4 worm cellular contexts compared by ENCODE assay signal in the genomic region with DNA sequence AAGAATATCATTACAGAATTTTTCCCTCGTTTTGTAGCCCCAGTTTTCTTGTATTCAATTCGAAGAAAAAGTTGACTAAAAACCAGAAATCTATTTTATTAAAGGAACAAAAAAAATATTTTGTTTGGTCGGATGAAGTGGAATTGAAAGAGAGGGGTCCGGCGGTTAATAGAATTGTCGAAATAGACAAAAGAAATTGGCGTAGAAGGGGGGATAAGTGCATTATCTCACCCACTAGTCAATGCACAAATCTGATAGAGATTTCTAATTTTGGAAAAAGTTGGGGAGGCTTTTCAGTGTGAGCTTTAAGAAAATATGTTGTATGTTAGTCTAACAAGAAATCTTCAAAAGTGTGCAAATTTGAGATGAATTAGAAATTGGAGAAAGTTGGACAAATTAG.
TF ChIP-seq lines count a peak whose summit lies in the region.

No protein-coding gene starts in this region.

TF ChIP-seq in whole organism, L1 larva, 84 proteins besides CTCF, POLR2A, EP300 and RAD21:
- no peak for TF ChIP-seq unc-130 (tag; optimal IDR thresholded peaks at IDR 0.05; lab: Kevin White, UChicago)
- no peak for TF ChIP-seq nhr-84 (tag; optimal IDR thresholded peaks at IDR 0.05; lab: Kevin White, UChicago)
- TF ChIP-seq unc-62 (GFP tag; optimal IDR thresholded peaks at IDR 0.05; lab: Kevin White, UChicago), result no peak
- no peak for TF ChIP-seq ces-1 (GFP tag; optimal IDR thresholded peaks at IDR 0.05; lab: Kevin White, UChicago)
- TF ChIP-seq C04F5.9 (tag; optimal IDR thresholded peaks at IDR 0.05; lab: Kevin White, UChicago), result no peak
- no peak for TF ChIP-seq nhr-47 (tag; optimal IDR thresholded peaks at IDR 0.05; lab: Kevin White, UChicago)
- TF ChIP-seq dsc-1 (tag; optimal IDR thresholded peaks at IDR 0.05; lab: Kevin White, UChicago), result no peak
- peak; percentile 5 for TF ChIP-seq nhr-71 (tag; optimal IDR thresholded peaks at IDR 0.05; lab: Kevin White, UChicago)
- TF ChIP-seq tbx-2 (tag; optimal IDR thresholded peaks at IDR 0.05; lab: Kevin White, UChicago), result peak; percentile 21
- peak in 1 of 2 experiments; percentile 16 for TF ChIP-seq ztf-11 (tag; optimal IDR thresholded peaks at IDR 0.05; lab: Kevin White, UChicago)
- peak; percentile 65 for TF ChIP-seq lin-14 (GFP tag; optimal IDR thresholded peaks at IDR 0.05; lab: Kevin White, UChicago)

TF ChIP-seq in whole organism, L4 larva, 104 proteins besides CTCF, POLR2A, EP300 and RAD21:
- TF ChIP-seq ZK337.2 (GFP tag; IDR thresholded peaks at IDR 0.05; lab: Robert Waterston, UW) (no peak), ces-1 (GFP tag; optimal IDR thresholded peaks at IDR 0.05; lab: Kevin White, UChicago) (peak; percentile 80), daf-12 (tag; optimal IDR thresholded peaks at IDR 0.05; lab: Kevin White, UChicago) (no peak), nhr-10 (tag; optimal IDR thresholded peaks at IDR 0.05; lab: Kevin White, UChicago) (no peak), ZK546.5 (tag; optimal IDR thresholded peaks at IDR 0.05; lab: Kevin White, UChicago) (no peak), arid-1 (GFP tag; conservative IDR thresholded peaks at IDR 0.05; lab: Robert Waterston, UW) (no peak)

TF ChIP-seq in whole organism, late embryonic, 69 proteins besides CTCF, POLR2A, EP300 and RAD21:
- TF ChIP-seq fkh-10 (GFP tag; optimal IDR thresholded peaks at IDR 0.05; lab: Kevin White, UChicago) (no peak), sdc-2 (tag; optimal IDR thresholded peaks at IDR 0.05; lab: Kevin White, UChicago) (no peak), unc-42 (tag; optimal IDR thresholded peaks at IDR 0.05; lab: Kevin White, UChicago) (peak; percentile 97), sox-2 (GFP tag; IDR thresholded peaks at IDR 0.05; lab: Robert Waterston, UW) (no peak)

TF ChIP-seq in whole organism, mixed stage, embryonic, 35 proteins besides CTCF, POLR2A, EP300 and RAD21:
- no peak for TF ChIP-seq unc-62 (GFP tag; optimal IDR thresholded peaks at IDR 0.05; lab: Kevin White, UChicago)
- no peak for TF ChIP-seq mls-2 (tag; optimal IDR thresholded peaks at IDR 0.05; lab: Kevin White, UChicago)
- TF ChIP-seq ces-1 (GFP tag; optimal IDR thresholded peaks at IDR 0.05; lab: Kevin White, UChicago), result peak; percentile 97
